Fruit fly (Drosophila melanogaster): ENCODE measurements around the gene CG33189.

CG33189 gene

dm6 chr3R:8801126-8801762 lies 20.7 kb upstream of the CG33189 start, which contains the start of the genes Pif1A, Pif1B and CCT7 (continued):
- no peak for TF ChIP-seq CG10462 (GFP tag; optimal IDR thresholded peaks at IDR 0.05)
- no peak for TF ChIP-seq CG31224 (GFP tag; IDR thresholded peaks at IDR 0.05)
- TF ChIP-seq bsh (GFP tag; optimal IDR thresholded peaks at IDR 0.05), result no peak
- TF ChIP-seq D19B (GFP tag; optimal IDR thresholded peaks at IDR 0.05), result no peak
- TF ChIP-seq CG2129 (GFP tag; IDR thresholded peaks at IDR 0.05; ENCODE audit: partially characterized antibody), result peak; percentile 90
- TF ChIP-seq CG18599 (GFP tag; optimal IDR thresholded peaks at IDR 0.05), result no peak
- TF ChIP-seq CG13775 (GFP tag; optimal IDR thresholded peaks at IDR 0.05), result peak; percentile 5
- TF ChIP-seq pb (GFP tag; optimal IDR thresholded peaks at IDR 0.05), result no peak
- TF ChIP-seq CG5953 (GFP tag; IDR thresholded peaks at IDR 0.05), result no peak
- peak; percentile 28 for TF ChIP-seq CG18476 (GFP tag; optimal IDR thresholded peaks at IDR 0.05)
- no peak for TF ChIP-seq fu2 (GFP tag; optimal IDR thresholded peaks at IDR 0.05)
- peak; percentile 62 for TF ChIP-seq MBD-R2 (GFP tag; IDR thresholded peaks at IDR 0.05)
- no peak for TF ChIP-seq CkIIα-i1 (GFP tag; IDR thresholded peaks at IDR 0.05)
- TF ChIP-seq eve (GFP tag; optimal IDR thresholded peaks at IDR 0.05), result no peak
- TF ChIP-seq CG30431 (GFP tag; optimal IDR thresholded peaks at IDR 0.05), result no peak
- peak; percentile 46 for TF ChIP-seq CG30020 (tag; optimal IDR thresholded peaks at IDR 0.05)
- no peak for TF ChIP-seq CG2199 (GFP tag; IDR thresholded peaks at IDR 0.05)
- peak; percentile 91 for TF ChIP-seq Dref (GFP tag; IDR thresholded peaks at IDR 0.05)
- no peak for TF ChIP-seq ken (GFP tag; IDR thresholded peaks at IDR 0.05)
- TF ChIP-seq ash1 (GFP tag; optimal IDR thresholded peaks at IDR 0.05), result no peak
- no peak for TF ChIP-seq dan (GFP tag; IDR thresholded peaks at IDR 0.05)
- TF ChIP-seq CG3163 (GFP tag; optimal IDR thresholded peaks at IDR 0.05), result no peak
- TF ChIP-seq CG10543 (GFP tag; optimal IDR thresholded peaks at IDR 0.05), result no peak
- TF ChIP-seq klu (GFP tag; IDR thresholded peaks at IDR 0.05), result no peak
- TF ChIP-seq CG7963 (GFP tag; IDR thresholded peaks at IDR 0.05; ENCODE audit: partially characterized antibody), result peak; percentile 75
- no peak for TF ChIP-seq CG15073 (GFP tag; optimal IDR thresholded peaks at IDR 0.05)
- TF ChIP-seq CG8924 (tag; optimal IDR thresholded peaks at IDR 0.05), result no peak
- TF ChIP-seq zen2 (GFP tag; IDR thresholded peaks at IDR 0.05; ENCODE audit: partially characterized antibody), result peak; percentile 88
- TF ChIP-seq Dfd (GFP tag; optimal IDR thresholded peaks at IDR 0.05), result no peak
- peak; percentile 17 for TF ChIP-seq vfl (GFP tag; optimal IDR thresholded peaks at IDR 0.05)
- TF ChIP-seq CG16815 (GFP tag; optimal IDR thresholded peaks at IDR 0.05), result no peak
- no peak for TF ChIP-seq CG10366 (GFP tag; IDR thresholded peaks at IDR 0.05)
- no peak for TF ChIP-seq pfk (GFP tag; optimal IDR thresholded peaks at IDR 0.05)
- TF ChIP-seq dmrt11E (tag; optimal IDR thresholded peaks at IDR 0.05), result peak; percentile 8
- no peak for TF ChIP-seq Ada2b (GFP tag; IDR thresholded peaks at IDR 0.05)
- no peak for TF ChIP-seq CG3838 (GFP tag; optimal IDR thresholded peaks at IDR 0.05)
- TF ChIP-seq pnt (GFP tag; optimal IDR thresholded peaks at IDR 0.05), result no peak
- peak; percentile 28 for TF ChIP-seq CG16863 (GFP tag; optimal IDR thresholded peaks at IDR 0.05)
- no peak for TF ChIP-seq CG8359 (GFP tag; optimal IDR thresholded peaks at IDR 0.05; ENCODE audit: borderline replicate concordance)
- TF ChIP-seq CG4360 (GFP tag; IDR thresholded peaks at IDR 0.05), result no peak
- TF ChIP-seq z (GFP tag; IDR thresholded peaks at IDR 0.05), result peak; percentile 66; the same call in 2 of the 3 replicates
- TF ChIP-seq CG14667 (GFP tag; IDR thresholded peaks at IDR 0.05), result no peak
- TF ChIP-seq org-1 (GFP tag; optimal IDR thresholded peaks at IDR 0.05), result no peak
- TF ChIP-seq peb (GFP tag; IDR thresholded peaks at IDR 0.05), result no peak
- no peak for TF ChIP-seq so (GFP tag; IDR thresholded peaks at IDR 0.05)
- no peak for TF ChIP-seq wdn (GFP tag; IDR thresholded peaks at IDR 0.05)
- TF ChIP-seq CG13123 (GFP tag; optimal IDR thresholded peaks at IDR 0.05), result no peak
- peak; percentile 17 for TF ChIP-seq CG10979 (tag; optimal IDR thresholded peaks at IDR 0.05)
- no peak for TF ChIP-seq pros (GFP tag; optimal IDR thresholded peaks at IDR 0.05)
- TF ChIP-seq CG5180 (GFP tag; optimal IDR thresholded peaks at IDR 0.05), result no peak
- peak; percentile 29 for TF ChIP-seq CG2712 (tag; optimal IDR thresholded peaks at IDR 0.05)

All from whole organism, embryonic.